Worm (Caenorhabditis elegans): Measurements from ENCODE around the gene pycr-1.

The pycr-1 gene

ce11 chrX:12182684-12183477 is 36.2 kb downstream of the pycr-1 start:
- TF ChIP-seq fkh-10 (GFP tag; optimal IDR thresholded peaks at IDR 0.05): no peak
- no peak for TF ChIP-seq elt-4 (tag; optimal IDR thresholded peaks at IDR 0.05)
- TF ChIP-seq pax-1 (tag; optimal IDR thresholded peaks at IDR 0.05): no peak
- TF ChIP-seq tbx-2 (tag; optimal IDR thresholded peaks at IDR 0.05): peak; percentile 16
- TF ChIP-seq ceh-18 (tag; optimal IDR thresholded peaks at IDR 0.05): no peak
- TF ChIP-seq unc-3 (GFP tag; conservative IDR thresholded peaks at IDR 0.05): no peak
- no peak for TF ChIP-seq unc-3 (tag; optimal IDR thresholded peaks at IDR 0.05)
- no peak for TF ChIP-seq ceh-45 (GFP tag; IDR thresholded peaks at IDR 0.05)
- no peak for TF ChIP-seq odd-2 (tag; optimal IDR thresholded peaks at IDR 0.05)
- peak; percentile 54 for TF ChIP-seq ceh-14 (tag; optimal IDR thresholded peaks at IDR 0.05)
- no peak for TF ChIP-seq hlh-30 (tag; optimal IDR thresholded peaks at IDR 0.05; ENCODE audit: insufficient read depth)
- no peak for TF ChIP-seq ztf-16 (tag; optimal IDR thresholded peaks at IDR 0.05)
- TF ChIP-seq ceh-2 (tag; optimal IDR thresholded peaks at IDR 0.05): no peak
- no peak for TF ChIP-seq madf-2 (tag; optimal IDR thresholded peaks at IDR 0.05)
- peak; percentile 35 for TF ChIP-seq nfya-1 (tag; optimal IDR thresholded peaks at IDR 0.05)
- no peak for TF ChIP-seq pag-3 (tag; optimal IDR thresholded peaks at IDR 0.05; ENCODE audit: borderline replicate concordance)
- peak; percentile 64 for TF ChIP-seq unc-42 (tag; optimal IDR thresholded peaks at IDR 0.05)
- TF ChIP-seq ceh-24 (tag; optimal IDR thresholded peaks at IDR 0.05): no peak
- TF ChIP-seq sox-4 (tag; optimal IDR thresholded peaks at IDR 0.05): peak; percentile 17
- TF ChIP-seq ceh-31 (tag; optimal IDR thresholded peaks at IDR 0.05): peak; percentile 42
- peak; percentile 8 for TF ChIP-seq ref-2 (tag; optimal IDR thresholded peaks at IDR 0.05)
- peak; percentile 21 for TF ChIP-seq hlh-8 (tag; optimal IDR thresholded peaks at IDR 0.05)
- no peak for TF ChIP-seq rnt-1 (tag; optimal IDR thresholded peaks at IDR 0.05)
- peak; percentile 13 for TF ChIP-seq unc-55 (GFP tag; optimal IDR thresholded peaks at IDR 0.05)
- no peak for TF ChIP-seq C38D4.7 (GFP tag; optimal IDR thresholded peaks at IDR 0.05)

ce11 chrX:12184393-12184792 is 37.8 kb downstream of the pycr-1 start:
- TF ChIP-seq unc-55 (GFP tag; optimal IDR thresholded peaks at IDR 0.05) (peak; percentile 28), odd-2 (tag; optimal IDR thresholded peaks at IDR 0.05) (no peak), ref-2 (tag; optimal IDR thresholded peaks at IDR 0.05) (peak; percentile 6), ceh-31 (tag; optimal IDR thresholded peaks at IDR 0.05) (peak; percentile 63), ceh-14 (tag; optimal IDR thresholded peaks at IDR 0.05) (peak; percentile 86), unc-42 (tag; optimal IDR thresholded peaks at IDR 0.05) (peak; percentile 99)

DNA sequence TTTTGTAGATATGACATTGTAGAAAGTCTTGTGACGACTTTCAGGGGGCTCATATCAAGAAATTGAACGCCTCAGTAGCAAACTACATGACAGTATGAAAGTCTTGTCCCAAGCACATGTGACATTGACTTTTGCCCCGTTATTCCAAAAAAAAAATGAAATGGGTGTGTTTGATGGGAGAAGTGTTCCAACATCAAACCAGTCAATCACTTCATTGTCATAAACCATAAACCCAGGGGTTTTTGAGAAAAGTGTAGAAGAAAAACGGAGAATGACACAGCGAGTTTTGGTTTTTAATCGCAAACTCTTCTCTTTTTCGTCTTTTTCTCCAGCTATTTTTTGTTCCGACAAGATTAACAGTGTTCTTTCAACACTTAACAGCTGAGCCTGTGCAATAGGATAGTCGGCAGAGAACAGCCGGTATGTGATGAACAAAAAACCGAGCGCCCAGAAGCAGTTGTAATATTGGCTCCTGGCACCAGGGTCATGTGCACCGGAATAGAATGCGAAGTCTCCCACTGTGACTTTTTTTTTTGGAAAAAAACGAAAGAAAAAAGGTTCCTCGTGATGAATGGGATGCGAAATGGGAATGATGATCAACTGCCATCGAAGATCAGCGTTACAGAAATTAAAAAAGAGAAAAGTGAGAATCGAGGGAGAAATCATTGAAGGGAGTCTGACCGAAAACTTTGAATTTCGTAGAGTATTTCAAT is 39.4 kb downstream of the pycr-1 start:
- no peak for TF ChIP-seq unc-55 (GFP tag; optimal IDR thresholded peaks at IDR 0.05)
- TF ChIP-seq ceh-2 (tag; optimal IDR thresholded peaks at IDR 0.05): no peak
- TF ChIP-seq ceh-48 (tag; optimal IDR thresholded peaks at IDR 0.05): no peak
- TF ChIP-seq T23F11.4 (GFP tag; optimal IDR thresholded peaks at IDR 0.05): no peak
- no peak for TF ChIP-seq zip-5 (tag; optimal IDR thresholded peaks at IDR 0.05)
- no peak for TF ChIP-seq hlh-30 (tag; optimal IDR thresholded peaks at IDR 0.05; ENCODE audit: insufficient read depth)
- no peak for TF ChIP-seq hlh-13 (GFP tag; optimal IDR thresholded peaks at IDR 0.05)
- TF ChIP-seq ceh-31 (tag; optimal IDR thresholded peaks at IDR 0.05): no peak

- TF ChIP-seq nhr-232 (tag; optimal IDR thresholded peaks at IDR 0.05) (no peak), fkh-6 (tag; optimal IDR thresholded peaks at IDR 0.05) (no peak), lim-6 (tag; optimal IDR thresholded peaks at IDR 0.05) (no peak), gmeb-2 (tag; optimal IDR thresholded peaks at IDR 0.05) (no peak), ref-2 (tag; optimal IDR thresholded peaks at IDR 0.05) (no peak), ceh-48 (tag; optimal IDR thresholded peaks at IDR 0.05) (no peak), unc-42 (tag; optimal IDR thresholded peaks at IDR 0.05) (no peak), K09A11.1 (tag; optimal IDR thresholded peaks at IDR 0.05; ENCODE audit: insufficient read depth) (no peak), hlh-6 (tag; optimal IDR thresholded peaks at IDR 0.05) (no peak), pqm-1 (tag; optimal IDR thresholded peaks at IDR 0.05) (no peak), odd-2 (tag; optimal IDR thresholded peaks at IDR 0.05) (no peak), rnt-1 (tag; optimal IDR thresholded peaks at IDR 0.05) (no peak), pha-2 (tag; optimal IDR thresholded peaks at IDR 0.05) (no peak), che-1 (tag; optimal IDR thresholded peaks at IDR 0.05) (no peak), ama-1 (optimal IDR thresholded peaks at IDR 0.05) (no peak), unc-55 (GFP tag; optimal IDR thresholded peaks at IDR 0.05) (no peak)
Measured at ce11 chrX:12186592-12186991, 40.0 kb downstream of the pycr-1 start.

Data from whole organism, late embryonic.